Worm (Caenorhabditis elegans) whole organism, early embryonic: Measurements from ENCODE around the gene F57E7.4.

ENCODE experiments used
- aly-1 ChIP-seq: sonication (generic microtip); optimal IDR thresholded peaks from 2 replicates; lab custom pipeline; 2016; ENCODE audit warnings: missing genetic modification characterization, missing compliant biosample characterization
- ama-1 ChIP-seq: fragments of 150-350 bp; optimal IDR thresholded peaks from 2 replicates; lab custom pipeline; 2014
- ceh-13 ChIP-seq: fragments of 200-800 bp; sonication (Bioruptor generic); optimal IDR thresholded peaks from 2 replicates; lab custom pipeline; 2018; ENCODE audit warnings: mild to moderate bottlenecking, missing genetic modification characterization, missing compliant biosample characterization
- ets-7 ChIP-seq: sonication (generic microtip); optimal IDR thresholded peaks from 2 replicates; lab custom pipeline; 2016; ENCODE audit warnings: missing genotype, missing genetic modification characterization, missing compliant biosample characterization
- flt-1 ChIP-seq: fragments of 200-800 bp; sonication (Bioruptor generic); IDR thresholded peaks from 2 replicates; pipeline ENCODE4 v1.3.6; 2022; ENCODE audit warnings: missing genetic modification characterization, missing compliant biosample characterization
- scrt-1 ChIP-seq: fragments of 200-800 bp; sonication (Bioruptor generic); IDR thresholded peaks from 2 replicates; pipeline ENCODE4 v1.3.6; 2022; ENCODE audit warnings: missing genetic modification characterization, missing compliant biosample characterization
- sea-1 ChIP-seq: fragments of 200-800 bp; sonication (Bioruptor generic); conservative IDR thresholded peaks from 2 replicates; pipeline ENCODE4 v1.3.6; 2022; ENCODE audit warnings: missing genetic modification characterization, missing compliant biosample characterization
- tbx-11 ChIP-seq: fragments of 200-800 bp; sonication (Bioruptor generic); IDR thresholded peaks from 2 replicates; pipeline ENCODE4 v1.3.6; 2022; ENCODE audit warnings: missing genetic modification characterization, missing compliant biosample characterization
- tbx-37 ChIP-seq: fragments of 200-800 bp; sonication (Bioruptor generic); conservative IDR thresholded peaks from 2 replicates; pipeline ENCODE4 v1.3.6; 2022; ENCODE audit warnings: missing genetic modification reagents, missing genetic modification characterization, missing compliant biosample characterization
- tra-4 ChIP-seq: sonication (generic microtip); optimal IDR thresholded peaks from 2 replicates; lab custom pipeline; 2017; ENCODE audit warnings: missing genetic modification characterization, missing compliant biosample characterization

DNA sequence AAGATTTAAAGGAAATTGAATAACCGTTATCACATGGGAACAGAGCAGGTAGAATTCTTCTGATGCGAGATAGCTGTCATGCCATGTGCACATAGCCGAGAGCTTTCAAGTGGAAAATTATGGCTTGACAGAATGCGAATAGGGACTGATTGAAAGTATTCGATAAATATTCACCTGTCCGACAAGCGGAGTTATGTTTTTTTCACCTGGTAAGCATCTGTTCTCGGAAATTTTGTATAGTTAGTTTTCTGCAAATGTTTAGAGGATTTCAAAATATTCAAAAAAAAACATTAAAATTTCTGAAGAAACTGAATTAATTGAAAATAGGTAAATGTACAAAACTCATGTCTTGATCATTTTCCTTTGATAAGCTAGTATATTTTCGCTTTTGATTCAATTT is 16.7 kb upstream of the F57E7.4 start, which contains the start of gene srh-136:
- TF ChIP-seq scrt-1 (GFP tag; lab: Robert Waterston, UW) (no peak), ceh-13 (no peak), ama-1 (lab: Kevin White, UChicago) (no peak), flt-1 (GFP tag; lab: Robert Waterston, UW) (no peak), tbx-37 (no peak), tra-4 (tag; lab: Kevin White, UChicago) (no peak), sea-1 (GFP tag; lab: Robert Waterston, UW) (no peak), tbx-11 (GFP tag; lab: Robert Waterston, UW) (no peak), aly-1 (no peak), ets-7 (tag; lab: Kevin White, UChicago) (no peak)
